Fruit fly (Drosophila melanogaster) whole organism, embryonic: ENCODE measurements around the gene CG13707.

ENCODE experiments used
- Bgb ChIP-seq: fragments of 200-800 bp; sonication (Bioruptor generic); IDR thresholded peaks from 2 replicates; pipeline ENCODE4 v1.3.6; 2022; ENCODE audit warnings: missing biosample characterization, missing genetic modification characterization; ENCODE audit not compliant: partially characterized antibody
- CG10209 ChIP-seq: fragments of 200-800 bp; sonication (Bioruptor generic); optimal IDR thresholded peaks from 3 replicates; lab custom pipeline; 2017; ENCODE audit warnings: missing biosample characterization, mild to moderate bottlenecking, missing genetic modification characterization, missing genetic modification reagents
- CG10274 ChIP-seq: fragments of 200-800 bp; sonication (Bioruptor generic); optimal IDR thresholded peaks from 3 replicates; lab custom pipeline; 2017; ENCODE audit warnings: missing biosample characterization, mild to moderate bottlenecking, missing genetic modification characterization
- CG10565 ChIP-seq: fragments of 200-800 bp; sonication (Bioruptor generic); optimal IDR thresholded peaks from 3 replicates; lab custom pipeline; 2016; ENCODE audit warnings: missing biosample characterization, mild to moderate bottlenecking, missing genetic modification characterization
- CG11398 ChIP-seq: fragments of 200-800 bp; sonication (Bioruptor generic); optimal IDR thresholded peaks from 2 replicates; lab custom pipeline; 2016; ENCODE audit warnings: missing biosample characterization, missing genetic modification characterization
- CG11504 ChIP-seq: fragments of 200-800 bp; sonication (Bioruptor generic); optimal IDR thresholded peaks from 3 replicates; lab custom pipeline; 2019; ENCODE audit warnings: missing biosample characterization, mild to moderate bottlenecking, missing genetic modification characterization, moderate library complexity
- CG11695 ChIP-seq: fragments of 200-800 bp; sonication (Bioruptor generic); IDR thresholded peaks from 3 replicates; pipeline ENCODE4 v1.3.6; 2022; ENCODE audit warnings: missing biosample characterization, missing genetic modification characterization
- CG15269 ChIP-seq: fragments of 200-800 bp; sonication (Bioruptor generic); optimal IDR thresholded peaks from 2 replicates; lab custom pipeline; 2018; ENCODE audit warnings: missing biosample characterization, mild to moderate bottlenecking, missing genetic modification characterization, moderate library complexity
- CG15479 ChIP-seq: fragments of 200-800 bp; sonication (Bioruptor generic); optimal IDR thresholded peaks from 3 replicates; lab custom pipeline; 2019; ENCODE audit warnings: missing biosample characterization, mild to moderate bottlenecking, missing genetic modification characterization, moderate library complexity
- CG15601 ChIP-seq: fragments of 200-800 bp; sonication (Bioruptor generic); optimal IDR thresholded peaks from 3 replicates; lab custom pipeline; 2019; ENCODE audit warnings: missing biosample characterization, mild to moderate bottlenecking, missing genetic modification characterization, moderate library complexity
- CG16863 ChIP-seq: fragments of 200-800 bp; sonication (Bioruptor generic); optimal IDR thresholded peaks from 3 replicates; lab custom pipeline; 2016; ENCODE audit warnings: missing biosample characterization, missing genetic modification characterization
- CG17829 ChIP-seq: fragments of 200-800 bp; optimal IDR thresholded peaks from 2 replicates; lab custom pipeline; 2019; ENCODE audit warnings: missing biosample characterization, mild to moderate bottlenecking, missing genetic modification characterization, moderate library complexity
- CG1832 ChIP-seq: fragments of 200-800 bp; sonication (Bioruptor generic); optimal IDR thresholded peaks from 2 replicates; lab custom pipeline; 2017; ENCODE audit warnings: missing biosample characterization, mild to moderate bottlenecking, missing genetic modification characterization, inconsistent platforms
- CG2129 ChIP-seq: fragments of 200-800 bp; sonication (Bioruptor generic); IDR thresholded peaks from 2 replicates; pipeline ENCODE4 v1.3.6; 2022; ENCODE audit warnings: missing biosample characterization, missing genetic modification characterization; ENCODE audit not compliant: partially characterized antibody
- CG34376 ChIP-seq: fragments of 200-800 bp; sonication (Bioruptor generic); optimal IDR thresholded peaks from 2 replicates; lab custom pipeline; 2018; ENCODE audit warnings: missing biosample characterization, mild to moderate bottlenecking, missing genetic modification characterization
- CG3847 ChIP-seq: fragments of 200-800 bp; sonication (Bioruptor generic); IDR thresholded peaks from 2 replicates; pipeline ENCODE4 v1.3.6; 2022; ENCODE audit warnings: missing biosample characterization, missing genetic modification characterization
- CG4854 ChIP-seq: fragments of 200-800 bp; sonication (Bioruptor generic); optimal IDR thresholded peaks from 2 replicates; lab custom pipeline; 2016; ENCODE audit warnings: missing biosample characterization, missing genetic modification characterization, inconsistent platforms
- CG6654 ChIP-seq: fragments of 200-800 bp; sonication (Bioruptor generic); optimal IDR thresholded peaks from 2 replicates; lab custom pipeline; 2017; ENCODE audit warnings: missing biosample characterization, mild to moderate bottlenecking, missing genetic modification characterization
- CG7963 ChIP-seq: fragments of 200-800 bp; sonication (Bioruptor generic); IDR thresholded peaks from 3 replicates; pipeline ENCODE4 v1.3.6; 2022; ENCODE audit warnings: missing biosample characterization, missing genetic modification characterization; ENCODE audit not compliant: partially characterized antibody
- CG9727 ChIP-seq: fragments of 200-800 bp; sonication (Bioruptor generic); optimal IDR thresholded peaks from 3 replicates; lab custom pipeline; 2017; ENCODE audit warnings: missing biosample characterization, mild to moderate bottlenecking, missing genetic modification characterization
- CrebB ChIP-seq: fragments of 200-800 bp; sonication (Bioruptor generic); optimal IDR thresholded peaks from 3 replicates; lab custom pipeline; 2018; ENCODE audit warnings: missing biosample characterization, mild to moderate bottlenecking, missing genetic modification characterization
- HLH3B ChIP-seq: fragments of 200-800 bp; sonication (Bioruptor generic); IDR thresholded peaks from 2 replicates; pipeline ENCODE4 v1.3.6; 2022; ENCODE audit warnings: missing biosample characterization, missing genetic modification characterization
- Hand ChIP-seq: fragments of 200-800 bp; sonication (Bioruptor generic); optimal IDR thresholded peaks from 2 replicates; lab custom pipeline; 2017; ENCODE audit warnings: mild to moderate bottlenecking, missing biosample characterization, missing genetic modification reagents, missing genetic modification characterization
- Meics ChIP-seq: fragments of 200-800 bp; sonication (Bioruptor generic); optimal IDR thresholded peaks from 2 replicates; lab custom pipeline; 2017; ENCODE audit warnings: missing biosample characterization, mild to moderate bottlenecking, missing genetic modification characterization
- NFAT ChIP-seq: fragments of 200-800 bp; sonication (Bioruptor generic); IDR thresholded peaks from 2 replicates; pipeline ENCODE4 v1.3.6; 2022; ENCODE audit warnings: missing biosample characterization, missing genetic modification characterization
- Nf-YB ChIP-seq: fragments of 200-800 bp; sonication (Bioruptor generic); optimal IDR thresholded peaks from 3 replicates; lab custom pipeline; 2019; ENCODE audit warnings: missing biosample characterization, mild to moderate bottlenecking, missing genetic modification characterization, moderate library complexity
- Optix ChIP-seq: fragments of 200-800 bp; sonication (Bioruptor generic); IDR thresholded peaks from 3 replicates; pipeline ENCODE4 v1.3.6; 2022; ENCODE audit warnings: missing biosample characterization, missing genetic modification characterization
- Ravus ChIP-seq: fragments of 200-800 bp; sonication (Bioruptor generic); IDR thresholded peaks from 2 replicates; pipeline ENCODE4 v1.3.6; 2022; ENCODE audit warnings: missing biosample characterization, missing genetic modification characterization
- Rfx ChIP-seq: fragments of 200-800 bp; sonication (Bioruptor generic); IDR thresholded peaks from 2 replicates; pipeline ENCODE4 v1.3.6; 2022; ENCODE audit warnings: missing biosample characterization, missing genetic modification characterization
- al ChIP-seq: fragments of 200-800 bp; sonication (Bioruptor generic); IDR thresholded peaks from 2 replicates; pipeline ENCODE4 v1.3.6; 2022; ENCODE audit warnings: missing biosample characterization, missing genetic modification characterization
- crc ChIP-seq: fragments of 200-800 bp; sonication (Bioruptor generic); optimal IDR thresholded peaks from 2 replicates; lab custom pipeline; 2016; ENCODE audit warnings: missing biosample characterization, missing genetic modification characterization
- danr ChIP-seq: fragments of 200-800 bp; sonication (Bioruptor generic); IDR thresholded peaks from 2 replicates; pipeline ENCODE4 v1.3.6; 2022; ENCODE audit warnings: missing biosample characterization, missing genetic modification characterization
- emc ChIP-seq: fragments of 200-800 bp; sonication (Bioruptor generic); optimal IDR thresholded peaks from 2 replicates; lab custom pipeline; 2016; ENCODE audit warnings: missing biosample characterization, missing genetic modification characterization
- exex ChIP-seq: fragments of 200-800 bp; sonication (Bioruptor generic); optimal IDR thresholded peaks from 4 replicates; lab custom pipeline; 2018; ENCODE audit warnings: missing biosample characterization, mild to moderate bottlenecking, missing genetic modification characterization, moderate library complexity
- fd3F ChIP-seq: fragments of 200-800 bp; sonication (Bioruptor generic); optimal IDR thresholded peaks from 2 replicates; lab custom pipeline; 2018; ENCODE audit warnings: missing biosample characterization, mild to moderate bottlenecking, missing genetic modification characterization, moderate library complexity
- grau ChIP-seq: fragments of 200-800 bp; optimal IDR thresholded peaks from 3 replicates; lab custom pipeline; 2019; ENCODE audit warnings: missing biosample characterization, mild to moderate bottlenecking, missing genetic modification characterization, moderate library complexity
- gsb-n ChIP-seq: fragments of 200-800 bp; sonication (Bioruptor generic); optimal IDR thresholded peaks from 3 replicates; lab custom pipeline; 2018; ENCODE audit warnings: missing biosample characterization, mild to moderate bottlenecking, missing genetic modification characterization
- klu ChIP-seq: fragments of 200-800 bp; sonication (Bioruptor generic); IDR thresholded peaks from 2 replicates; pipeline ENCODE4 v1.3.6; 2022; ENCODE audit warnings: missing biosample characterization, missing genetic modification characterization
- lola ChIP-seq, 3 experiments: fragments of >200 bp in 2 of 3; fragments of 200-800 bp in 1 of 3; sonication (Bioruptor generic) in 1 of 3; optimal IDR thresholded peaks; 2 replicates each; lab custom pipeline; 2017 to 2019; ENCODE audit warnings: missing biosample characterization in 3 of 3, missing genetic modification characterization in 3 of 3, mild to moderate bottlenecking in 1 of 3, moderate library complexity in 1 of 3
- nau ChIP-seq: fragments of 200-800 bp; sonication (Bioruptor generic); optimal IDR thresholded peaks from 3 replicates; lab custom pipeline; 2017; ENCODE audit warnings: missing biosample characterization, mild to moderate bottlenecking, missing genetic modification characterization, missing genetic modification reagents
- nerfin-2 ChIP-seq: fragments of 200-800 bp; sonication (Bioruptor generic); IDR thresholded peaks from 2 replicates; pipeline ENCODE4 v1.3.6; 2022; ENCODE audit warnings: missing biosample characterization, missing genetic modification characterization; ENCODE audit not compliant: partially characterized antibody
- onecut ChIP-seq: fragments of 200-800 bp; sonication (Bioruptor generic); IDR thresholded peaks from 2 replicates; pipeline ENCODE4 v1.3.6; 2022; ENCODE audit warnings: missing biosample characterization, missing genetic modification characterization
- row ChIP-seq: fragments of 200-800 bp; sonication (Bioruptor generic); IDR thresholded peaks from 3 replicates; pipeline ENCODE4 v1.3.6; 2022; ENCODE audit warnings: missing biosample characterization, missing genetic modification characterization
- slbo ChIP-seq: fragments of 200-800 bp; sonication (Bioruptor generic); IDR thresholded peaks from 2 replicates; pipeline ENCODE4 v1.3.6; 2022; ENCODE audit warnings: missing biosample characterization, missing genetic modification characterization
- sna ChIP-seq: fragments of 200-800 bp; sonication (Bioruptor generic); IDR thresholded peaks from 2 replicates; pipeline ENCODE4 v1.3.6; 2022; ENCODE audit warnings: missing biosample characterization, missing genetic modification characterization; ENCODE audit not compliant: partially characterized antibody
- tna ChIP-seq: fragments of 200-800 bp; sonication (Bioruptor generic); IDR thresholded peaks from 2 replicates; pipeline ENCODE4 v1.3.6; 2022; ENCODE audit warnings: missing biosample characterization, missing genetic modification characterization; ENCODE audit not compliant: partially characterized antibody
- trh ChIP-seq: fragments of 200-800 bp; sonication (Bioruptor generic); optimal IDR thresholded peaks from 2 replicates; lab custom pipeline; 2016; ENCODE audit warnings: missing biosample characterization, missing genetic modification characterization
- vvl ChIP-seq: fragments of 200-800 bp; sonication (Bioruptor generic); IDR thresholded peaks from 2 replicates; pipeline ENCODE4 v1.3.6; 2022; ENCODE audit warnings: missing biosample characterization, missing genetic modification characterization

The CG13707 gene

dm6 chr3L:4824356-4825138 lies 15.4 kb downstream of the CG13707 start (continued):
- TF ChIP-seq Meics (GFP tag; lab: Kevin White, UChicago) (peak; percentile 95), gsb-n (tag; lab: Kevin White, UChicago) (no peak), exex (peak; percentile 66), vvl (GFP tag; lab: Robert Waterston, UW) (peak; percentile 97), danr (GFP tag; lab: Robert Waterston, UW) (peak; percentile 83), klu (GFP tag; lab: Robert Waterston, UW) (peak; percentile 96), CG3847 (peak; percentile 97), Ravus (GFP tag; lab: Robert Waterston, UW) (peak; percentile 95), nau (GFP tag; lab: Kevin White, UChicago) (no peak), CG9727 (GFP tag; lab: Kevin White, UChicago) (peak; percentile 95), CG4854 (GFP tag; lab: Kevin White, UChicago) (no peak), grau (tag; lab: Kevin White, UChicago) (peak; percentile 95), row (GFP tag; lab: Robert Waterston, UW) (peak; percentile 99), CG17829 (tag; lab: Kevin White, UChicago) (peak; percentile 96), CG11695 (GFP tag; lab: Robert Waterston, UW) (peak; percentile 96), Hand (GFP tag; lab: Kevin White, UChicago) (peak; percentile 89), Optix (peak; percentile 93), CG15601 (tag; lab: Kevin White, UChicago) (no peak), Rfx (GFP tag; lab: Robert Waterston, UW) (peak; percentile 97), CG10274 (peak; percentile 78), onecut (GFP tag; lab: Robert Waterston, UW) (peak; percentile 95), emc (GFP tag; lab: Kevin White, UChicago) (peak; percentile 85), slbo (peak; percentile 98), CG10209 (GFP tag; lab: Kevin White, UChicago) (peak; percentile 96), CG15269 (tag; lab: Kevin White, UChicago) (peak; percentile 96), CG2129 (no peak), Nf-YB (GFP tag; lab: Kevin White, UChicago) (peak; percentile 84), sna (GFP tag; lab: Robert Waterston, UW) (peak; percentile 78), CG10565 (peak; percentile 78), NFAT (peak; percentile 96), fd3F (GFP tag; lab: Kevin White, UChicago) (peak; percentile 94), CG15479 (GFP tag; lab: Kevin White, UChicago) (peak; percentile 25), lola (GFP tag; optimal IDR thresholded peaks at IDR 0.05; lab: Kevin White, UChicago) (no peak), trh (GFP tag; lab: Kevin White, UChicago) (peak; percentile 88), CG11504 (tag; lab: Kevin White, UChicago) (peak; percentile 96), CG6654 (peak; percentile 72), nerfin-2 (GFP tag; lab: Robert Waterston, UW) (no peak), CG1832 (GFP tag; lab: Kevin White, UChicago) (no peak), Bgb (GFP tag; lab: Robert Waterston, UW) (peak; percentile 54; the same call in 1 of the 2 replicates), CG7963 (GFP tag; lab: Robert Waterston, UW) (no peak), tna (GFP tag; lab: Robert Waterston, UW) (no peak), CG11398 (peak; percentile 55), al (GFP tag; lab: Robert Waterston, UW) (peak; percentile 97), CG16863 (peak; percentile 87), CG34376 (peak; percentile 77), HLH3B (GFP tag; lab: Robert Waterston, UW) (peak; percentile 97), crc (peak; percentile 78), CrebB (tag; lab: Kevin White, UChicago) (peak; percentile 92)
